Worm (Caenorhabditis elegans) whole organism, L4 larva: ENCODE measurements around the gene C45G9.4.

Experiments
- D1046.2 ChIP-seq: fragments of 200-800 bp; sonication (Bioruptor generic); IDR thresholded peaks from 2 replicates; pipeline ENCODE4 v1.3.6; 2022; ENCODE audit warnings: missing genetic modification characterization, missing compliant biosample characterization
- F26F4.8 ChIP-seq: fragments of 200-800 bp; sonication (Bioruptor generic); conservative IDR thresholded peaks from 2 replicates; pipeline ENCODE4 v1.3.6; 2022; ENCODE audit warnings: missing genetic modification characterization, missing compliant biosample characterization
- F44E2.7 ChIP-seq: fragments of 200-800 bp; sonication (Bioruptor generic); IDR thresholded peaks from 2 replicates; pipeline ENCODE4 v2.1.2; 2022; ENCODE audit warnings: missing genetic modification characterization, missing compliant biosample characterization
- R02D3.7 ChIP-seq: fragments of 150-350 bp; sonication (generic microtip); optimal IDR thresholded peaks from 3 replicates; lab custom pipeline; 2014; ENCODE audit warnings: missing biosample characterization, missing genetic modification characterization
- T26A8.4 ChIP-seq: fragments of 200-800 bp; sonication (Bioruptor generic); IDR thresholded peaks from 2 replicates; pipeline ENCODE4 v1.3.6; 2022; ENCODE audit warnings: missing genetic modification characterization, missing compliant biosample characterization
- Y48G9A.11 ChIP-seq: fragments of 200-800 bp; sonication (Bioruptor generic); IDR thresholded peaks from 2 replicates; pipeline ENCODE4 v1.3.6; 2022; ENCODE audit warnings: missing genetic modification reagents, missing genetic modification characterization, missing compliant biosample characterization
- aha-1 ChIP-seq: fragments of 150-350 bp; peaks from one replicate; lab custom pipeline; 2014; ENCODE audit warnings: missing biosample characterization, missing genetic modification characterization
- ceh-20 ChIP-seq: fragments of 200-800 bp; sonication (Bioruptor generic); IDR thresholded peaks from 2 replicates; pipeline ENCODE4 v1.3.6; 2022; ENCODE audit warnings: missing genetic modification reagents, missing genetic modification characterization, missing compliant biosample characterization
- ceh-28 ChIP-seq: fragments of 150-350 bp; optimal IDR thresholded peaks from 2 replicates; lab custom pipeline; 2014; ENCODE audit warnings: missing biosample characterization, missing genetic modification reagents, missing genetic modification characterization
- ceh-82 ChIP-seq: sonication (generic microtip); optimal IDR thresholded peaks from 2 replicates; lab custom pipeline; 2017; ENCODE audit warnings: missing biosample characterization, missing genetic modification characterization
- ctbp-1 ChIP-seq: fragments of 200-800 bp; sonication (Bioruptor generic); IDR thresholded peaks from 2 replicates; pipeline ENCODE4 v1.3.6; 2022; ENCODE audit warnings: missing genetic modification reagents, missing genetic modification characterization, missing compliant biosample characterization
- daf-16 ChIP-seq, 3 experiments: sonication (generic microtip); optimal IDR thresholded peaks; 2 replicates each; lab custom pipeline; 2016 to 2017; ENCODE audit warnings: missing genetic modification characterization in 3 of 3, missing genetic modification reagents in 3 of 3, mild to moderate bottlenecking in 2 of 3, missing compliant biosample characterization in 2 of 3, missing biosample characterization in 1 of 3, moderate library complexity in 1 of 3
- daf-19 ChIP-seq: fragments of 200-800 bp; sonication (Bioruptor generic); conservative IDR thresholded peaks from 2 replicates; pipeline ENCODE4 v1.3.6; 2022; ENCODE audit warnings: missing genetic modification characterization, missing compliant biosample characterization
- daf-8 ChIP-seq: fragments of 200-800 bp; sonication (Bioruptor generic); IDR thresholded peaks from 2 replicates; pipeline ENCODE4 v1.3.6; 2022; ENCODE audit warnings: missing genetic modification characterization, missing compliant biosample characterization
- dmd-9 ChIP-seq: fragments of 200-800 bp; sonication (Bioruptor generic); IDR thresholded peaks from 2 replicates; pipeline ENCODE4 v1.3.6; 2022; ENCODE audit warnings: missing genetic modification reagents, missing genetic modification characterization, missing compliant biosample characterization
- dpl-1 ChIP-seq: fragments of 150-350 bp; optimal IDR thresholded peaks from 2 replicates; lab custom pipeline; 2014; ENCODE audit warnings: missing biosample characterization, missing genetic modification reagents, missing genetic modification characterization
- fkh-10 ChIP-seq: fragments of 150-350 bp; optimal IDR thresholded peaks from 2 replicates; lab custom pipeline; 2014; ENCODE audit warnings: missing biosample characterization, missing genetic modification reagents, missing genetic modification characterization
- fos-1 ChIP-seq: fragments of 150-350 bp; optimal IDR thresholded peaks from 2 replicates; lab custom pipeline; 2014; ENCODE audit warnings: missing biosample characterization, missing genetic modification characterization
- gei-8 ChIP-seq: fragments of 200-800 bp; sonication (Bioruptor generic); optimal IDR thresholded peaks from 2 replicates; lab custom pipeline; 2018; ENCODE audit warnings: mild to moderate bottlenecking, missing genetic modification characterization, missing compliant biosample characterization
- hlh-30 ChIP-seq: sonication (generic microtip); optimal IDR thresholded peaks from 2 replicates; lab custom pipeline; 2017; ENCODE audit warnings: antibody characterized with exemption, mild to moderate bottlenecking, missing genetic modification characterization, missing compliant biosample characterization; ENCODE audit not compliant: insufficient read depth
- hmg-1.1 ChIP-seq: fragments of 200-800 bp; sonication (Bioruptor generic); IDR thresholded peaks from 2 replicates; pipeline ENCODE4 v1.3.6; 2022; ENCODE audit warnings: missing genetic modification reagents, missing genetic modification characterization, missing compliant biosample characterization
- lim-7 ChIP-seq: fragments of 200-800 bp; sonication (Bioruptor generic); IDR thresholded peaks from 2 replicates; pipeline ENCODE4 v1.3.6; 2022; ENCODE audit warnings: missing genetic modification characterization, missing compliant biosample characterization
- lin-13 ChIP-seq: fragments of 150-350 bp; optimal IDR thresholded peaks from 2 replicates; lab custom pipeline; 2014; ENCODE audit warnings: missing biosample characterization, missing genetic modification reagents, missing genetic modification characterization
- lin-29 ChIP-seq: fragments of 200-800 bp; sonication (Bioruptor generic); IDR thresholded peaks from 2 replicates; pipeline ENCODE4 v1.3.6; 2022; ENCODE audit warnings: missing genetic modification reagents, missing genetic modification characterization, missing compliant biosample characterization
- lir-3 ChIP-seq: sonication (generic microtip); optimal IDR thresholded peaks from 2 replicates; lab custom pipeline; 2016; ENCODE audit warnings: mild to moderate bottlenecking, missing genetic modification characterization, missing compliant biosample characterization
- lsy-2 ChIP-seq, 2 experiments: fragments of 150-350 bp in 1 of 2; sonication (generic microtip) in 1 of 2; optimal IDR thresholded peaks; 2 replicates each; lab custom pipeline; 2014 to 2017; ENCODE audit warnings: missing biosample characterization in 2 of 2, missing genetic modification characterization in 2 of 2
- madf-9 ChIP-seq: fragments of 200-800 bp; sonication (Bioruptor generic); conservative IDR thresholded peaks from 2 replicates; pipeline ENCODE4 v1.3.6; 2022; ENCODE audit warnings: missing genetic modification reagents, missing genetic modification characterization, missing compliant biosample characterization
- mdt-29 ChIP-seq: fragments of 200-800 bp; sonication (Bioruptor generic); IDR thresholded peaks from 2 replicates; pipeline ENCODE4 v1.3.6; 2022; ENCODE audit warnings: missing genetic modification reagents, missing genetic modification characterization, missing compliant biosample characterization
- mep-1 ChIP-seq: fragments of 150-350 bp; sonication (generic microtip); optimal IDR thresholded peaks from 3 replicates; lab custom pipeline; 2014; ENCODE audit warnings: missing biosample characterization, missing genetic modification characterization
- mxl-2 ChIP-seq: fragments of 200-800 bp; sonication (Bioruptor generic); conservative IDR thresholded peaks from 2 replicates; pipeline ENCODE4 v1.3.6; 2022; ENCODE audit warnings: missing genetic modification reagents, missing genetic modification characterization, missing compliant biosample characterization
- mxl-3 ChIP-seq: fragments of 200-800 bp; sonication (Bioruptor generic); optimal IDR thresholded peaks from 2 replicates; lab custom pipeline; 2018; ENCODE audit warnings: mild to moderate bottlenecking, missing genetic modification characterization, missing compliant biosample characterization
- nhr-10 ChIP-seq: fragments of 150-350 bp; optimal IDR thresholded peaks from 2 replicates; lab custom pipeline; 2014; ENCODE audit warnings: missing biosample characterization, missing genetic modification characterization
- nhr-102 ChIP-seq: sonication (generic microtip); optimal IDR thresholded peaks from 2 replicates; lab custom pipeline; 2016; ENCODE audit warnings: mild to moderate bottlenecking, missing genetic modification characterization, moderate library complexity, missing compliant biosample characterization
- nhr-111 ChIP-seq: fragments of 200-800 bp; sonication (Bioruptor generic); optimal IDR thresholded peaks from 2 replicates; lab custom pipeline; 2018; ENCODE audit warnings: mild to moderate bottlenecking, missing genetic modification characterization, missing compliant biosample characterization
- nhr-25 ChIP-seq: sonication (generic microtip); optimal IDR thresholded peaks from 2 replicates; lab custom pipeline; 2017; ENCODE audit warnings: missing genetic modification characterization, mild to moderate bottlenecking, missing compliant biosample characterization, antibody characterized with exemption, moderate library complexity, borderline replicate concordance; ENCODE audit not compliant: insufficient read depth
- nhr-28 ChIP-seq: fragments of 150-350 bp; optimal IDR thresholded peaks from 2 replicates; lab custom pipeline; 2014; ENCODE audit warnings: missing biosample characterization, missing genetic modification characterization
- nhr-41 ChIP-seq: fragments of 200-800 bp; sonication (Bioruptor generic); IDR thresholded peaks from 2 replicates; pipeline ENCODE4 v1.3.6; 2022; ENCODE audit warnings: missing genetic modification reagents, missing genetic modification characterization, missing compliant biosample characterization
- nhr-42 ChIP-seq: fragments of 200-800 bp; sonication (Bioruptor generic); IDR thresholded peaks from 2 replicates; pipeline ENCODE4 v1.3.6; 2022; ENCODE audit warnings: missing genetic modification characterization, missing compliant biosample characterization
- nhr-6 ChIP-seq: fragments of 150-350 bp; optimal IDR thresholded peaks from 2 replicates; lab custom pipeline; 2014; ENCODE audit warnings: missing biosample characterization, missing genetic modification characterization
- nhr-76 ChIP-seq: fragments of 150-350 bp; optimal IDR thresholded peaks from 2 replicates; lab custom pipeline; 2014; ENCODE audit warnings: missing biosample characterization, missing genetic modification characterization
- nhr-77 ChIP-seq: fragments of 150-350 bp; optimal IDR thresholded peaks from 2 replicates; lab custom pipeline; 2014; ENCODE audit warnings: missing biosample characterization, missing genetic modification characterization
- php-3 ChIP-seq: fragments of 200-800 bp; sonication (Bioruptor generic); IDR thresholded peaks from 2 replicates; pipeline ENCODE4 v1.3.6; 2022; ENCODE audit warnings: missing genetic modification reagents, missing genetic modification characterization, missing compliant biosample characterization
- pqm-1 ChIP-seq: sonication (generic microtip); optimal IDR thresholded peaks from 2 replicates; lab custom pipeline; 2017; ENCODE audit warnings: missing biosample characterization, missing genetic modification characterization
- sdz-12 ChIP-seq: fragments of 200-800 bp; sonication (Bioruptor generic); optimal IDR thresholded peaks from 2 replicates; lab custom pipeline; 2018; ENCODE audit warnings: mild to moderate bottlenecking, missing genetic modification characterization, missing compliant biosample characterization
- skn-1 ChIP-seq: fragments of 150-350 bp; optimal IDR thresholded peaks from 2 replicates; lab custom pipeline; 2014; ENCODE audit warnings: missing biosample characterization, missing genetic modification characterization
- spr-3 ChIP-seq: fragments of 200-800 bp; sonication (Bioruptor generic); optimal IDR thresholded peaks from 2 replicates; lab custom pipeline; 2018; ENCODE audit warnings: mild to moderate bottlenecking, missing genetic modification characterization, missing compliant biosample characterization
- unc-130 ChIP-seq: sonication (generic microtip); optimal IDR thresholded peaks from 2 replicates; lab custom pipeline; 2016; ENCODE audit warnings: missing genetic modification reagents, missing genetic modification characterization, missing compliant biosample characterization
- zfp-2 ChIP-seq: sonication (generic microtip); optimal IDR thresholded peaks from 2 replicates; lab custom pipeline; 2016; ENCODE audit warnings: mild to moderate bottlenecking, missing genetic modification characterization, missing compliant biosample characterization
- zip-2 ChIP-seq: fragments of 150-350 bp; optimal IDR thresholded peaks from 2 replicates; lab custom pipeline; 2014; ENCODE audit warnings: missing biosample characterization, missing genetic modification characterization
- ztf-11 ChIP-seq: fragments of 150-350 bp; optimal IDR thresholded peaks from 2 replicates; lab custom pipeline; 2014; ENCODE audit warnings: missing biosample characterization, missing genetic modification characterization
- ztf-7 ChIP-seq: fragments of 150-350 bp; optimal IDR thresholded peaks from 2 replicates; lab custom pipeline; 2014; ENCODE audit warnings: missing biosample characterization, missing genetic modification characterization

C45G9.4 gene

DNA sequence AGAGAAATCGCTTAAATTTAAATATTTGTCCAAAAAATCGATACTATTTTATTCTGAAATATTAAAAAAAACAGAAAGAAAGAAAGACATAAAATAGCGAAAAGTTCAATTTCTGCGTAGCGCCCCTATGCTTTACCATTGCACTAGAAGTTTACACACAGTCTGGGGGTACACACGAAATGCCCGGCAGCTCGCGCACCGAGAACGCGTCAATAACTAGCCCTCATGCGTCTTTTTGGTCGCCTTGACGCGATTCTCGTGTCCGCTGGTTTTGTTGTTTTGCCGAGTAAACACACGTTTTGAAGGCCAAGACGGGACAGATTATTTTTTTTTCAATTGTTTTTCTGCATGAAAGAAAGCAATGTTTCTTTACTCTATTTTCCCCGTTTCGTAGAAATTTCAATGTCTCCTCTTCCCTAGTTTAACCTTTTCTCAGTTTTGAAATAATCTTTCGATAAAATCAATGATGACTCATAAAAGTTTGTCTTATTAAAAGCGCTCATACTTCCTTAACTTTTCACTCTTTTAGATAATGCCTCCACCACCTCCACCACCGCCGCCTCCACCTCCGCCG lies 44.3 kb upstream of the C45G9.4 start, which contains the start of gene wip-1 (continued):
- TF ChIP-seq aha-1 (tag; lab: Kevin White, UChicago) (peak; percentile 100), ctbp-1 (GFP tag; lab: Robert Waterston, UW) (peak; percentile 96), nhr-6 (peak; percentile 95), zip-2 (tag; lab: Kevin White, UChicago) (peak; percentile 88), nhr-25 (tag; lab: Kevin White, UChicago) (peak; percentile 95), lsy-2 (tag; optimal IDR thresholded peaks at IDR 0.05; lab: Kevin White, UChicago) (peak; percentile 88 to 97), ceh-28 (tag; lab: Kevin White, UChicago) (peak; percentile 38), nhr-41 (GFP tag; lab: Robert Waterston, UW) (peak; percentile 79; the same call in 1 of the 2 replicates), R02D3.7 (tag; lab: Kevin White, UChicago) (peak; percentile 2), ceh-20 (GFP tag; lab: Robert Waterston, UW) (peak; percentile 95), nhr-77 (tag; lab: Kevin White, UChicago) (peak; percentile 98), ceh-82 (tag; lab: Kevin White, UChicago) (no peak), lin-13 (peak; percentile 97), daf-16 (GFP tag; optimal IDR thresholded peaks at IDR 0.05; lab: Kevin White, UChicago) (peak; percentile 95 to 97), daf-16 (tag; optimal IDR thresholded peaks at IDR 0.05; lab: Kevin White, UChicago) (peak; percentile 97), zfp-2 (tag; lab: Kevin White, UChicago) (peak; percentile 85), gei-8 (GFP tag; lab: Kevin White, UChicago) (peak; percentile 11), lim-7 (GFP tag; lab: Robert Waterston, UW) (peak; percentile 76), T26A8.4 (GFP tag; lab: Robert Waterston, UW) (peak; percentile 98), spr-3 (peak; percentile 89), hlh-30 (tag; lab: Kevin White, UChicago) (peak; percentile 94), F26F4.8 (GFP tag; lab: Robert Waterston, UW) (no peak), lir-3 (tag; lab: Kevin White, UChicago) (peak; percentile 52), php-3 (GFP tag; lab: Robert Waterston, UW) (peak; percentile 93), pqm-1 (peak; percentile 54), mxl-2 (GFP tag; lab: Robert Waterston, UW) (peak; percentile 62), fos-1 (peak; percentile 44), dmd-9 (GFP tag; lab: Robert Waterston, UW) (peak; percentile 94), mdt-29 (peak; percentile 82), lin-29 (GFP tag; lab: Robert Waterston, UW) (peak; percentile 91), unc-130 (GFP tag; lab: Kevin White, UChicago) (peak; percentile 97), madf-9 (GFP tag; lab: Robert Waterston, UW) (peak; percentile 97), nhr-28 (tag; lab: Kevin White, UChicago) (peak; percentile 98), mxl-3 (GFP tag; lab: Kevin White, UChicago) (peak; percentile 97), nhr-102 (tag; lab: Kevin White, UChicago) (peak; percentile 97), F44E2.7 (GFP tag; lab: Robert Waterston, UW) (peak; percentile 87), nhr-10 (peak; percentile 44), daf-8 (GFP tag; lab: Robert Waterston, UW) (no peak), hmg-1.1 (GFP tag; lab: Robert Waterston, UW) (peak; percentile 98), skn-1 (no peak), ztf-11 (tag; lab: Kevin White, UChicago) (peak; percentile 18), Y48G9A.11 (GFP tag; lab: Robert Waterston, UW) (peak; percentile 83), nhr-111 (GFP tag; lab: Kevin White, UChicago) (peak; percentile 86), sdz-12 (GFP tag; lab: Kevin White, UChicago) (peak; percentile 33), nhr-76 (tag; lab: Kevin White, UChicago) (peak; percentile 53), nhr-42 (peak; percentile 94), mep-1 (tag; lab: Kevin White, UChicago) (peak; percentile 99), daf-19 (GFP tag; lab: Robert Waterston, UW) (peak; percentile 95), D1046.2 (GFP tag; lab: Robert Waterston, UW) (peak; percentile 74; the same call in 1 of the 2 replicates), dpl-1 (GFP tag; lab: Kevin White, UChicago) (peak; percentile 95), ztf-7 (tag; lab: Kevin White, UChicago) (peak; percentile 93), fkh-10 (GFP tag; lab: Kevin White, UChicago) (peak; percentile 85)
